Fruit fly (Drosophila melanogaster) whole organism, embryonic: Measurements from ENCODE around the gene CG17154.

Experiments used
- Abd-B ChIP-seq: fragments of 200-800 bp; sonication (Bioruptor generic); optimal IDR thresholded peaks from 2 replicates; lab custom pipeline; 2018; ENCODE audit warnings: missing biosample characterization, mild to moderate bottlenecking, missing genetic modification characterization, moderate library complexity
- Aef1 ChIP-seq: fragments of 200-800 bp; sonication (Bioruptor generic); IDR thresholded peaks from 3 replicates; pipeline ENCODE4 v1.3.6; 2022; ENCODE audit warnings: missing biosample characterization, missing genetic modification characterization
- Asciz ChIP-seq: fragments of 200-800 bp; sonication (Bioruptor generic); optimal IDR thresholded peaks from 2 replicates; lab custom pipeline; 2017; ENCODE audit warnings: missing biosample characterization, mild to moderate bottlenecking, missing genetic modification characterization, missing genetic modification reagents
- BtbVII ChIP-seq: fragments of 200-800 bp; sonication (Bioruptor generic); optimal IDR thresholded peaks from 3 replicates; lab custom pipeline; 2017; ENCODE audit warnings: missing biosample characterization, mild to moderate bottlenecking, missing genetic modification characterization
- CG10543 ChIP-seq: fragments of 200-800 bp; sonication (Bioruptor generic); optimal IDR thresholded peaks from 3 replicates; lab custom pipeline; 2017; ENCODE audit warnings: missing biosample characterization, mild to moderate bottlenecking, missing genetic modification characterization, moderate library complexity
- CG10979 ChIP-seq: fragments of 200-800 bp; sonication (Bioruptor generic); optimal IDR thresholded peaks from 2 replicates; lab custom pipeline; 2018; ENCODE audit warnings: missing biosample characterization, mild to moderate bottlenecking, missing genetic modification characterization, moderate library complexity
- CG11560 ChIP-seq: fragments of 200-800 bp; sonication (Bioruptor generic); IDR thresholded peaks from 3 replicates; pipeline ENCODE4 v1.3.6; 2022; ENCODE audit warnings: missing biosample characterization, missing genetic modification characterization
- CG13775 ChIP-seq: fragments of 200-800 bp; sonication (Bioruptor generic); optimal IDR thresholded peaks from 3 replicates; lab custom pipeline; 2017; ENCODE audit warnings: missing biosample characterization, mild to moderate bottlenecking, missing genetic modification characterization
- CG14014 ChIP-seq: fragments of 200-800 bp; sonication (Bioruptor generic); IDR thresholded peaks from 2 replicates; pipeline ENCODE4 v1.3.6; 2022; ENCODE audit warnings: missing biosample characterization, missing genetic modification characterization
- CG14441 ChIP-seq: fragments of 200-800 bp; sonication (Bioruptor generic); IDR thresholded peaks from 2 replicates; pipeline ENCODE4 v1.3.6; 2022; ENCODE audit warnings: missing biosample characterization, missing genetic modification characterization
- CG18764 ChIP-seq: fragments of 200-800 bp; sonication (Bioruptor generic); optimal IDR thresholded peaks from 3 replicates; lab custom pipeline; 2016; ENCODE audit warnings: missing biosample characterization, missing genetic modification characterization
- CG2116 ChIP-seq: fragments of 200-800 bp; sonication (Bioruptor generic); optimal IDR thresholded peaks from 3 replicates; lab custom pipeline; 2018; ENCODE audit warnings: missing biosample characterization, mild to moderate bottlenecking, missing genetic modification characterization
- CG2712 ChIP-seq: fragments of 200-800 bp; optimal IDR thresholded peaks from 3 replicates; lab custom pipeline; 2019; ENCODE audit warnings: missing biosample characterization, mild to moderate bottlenecking, missing genetic modification characterization, moderate library complexity
- CG42726 ChIP-seq: fragments of 200-800 bp; sonication (Bioruptor generic); IDR thresholded peaks from 2 replicates; pipeline ENCODE4 v1.3.6; 2022; ENCODE audit warnings: missing biosample characterization, missing genetic modification characterization; ENCODE audit not compliant: partially characterized antibody
- CG7839 ChIP-seq: fragments of 200-800 bp; sonication (Bioruptor generic); optimal IDR thresholded peaks from 3 replicates; lab custom pipeline; 2018; ENCODE audit warnings: missing biosample characterization, mild to moderate bottlenecking, missing genetic modification characterization, moderate library complexity
- CG8388 ChIP-seq: fragments of 200-800 bp; sonication (Bioruptor generic); optimal IDR thresholded peaks from 2 replicates; lab custom pipeline; 2019; ENCODE audit warnings: missing biosample characterization, mild to moderate bottlenecking, missing genetic modification characterization, moderate library complexity
- CHES-1-like ChIP-seq: fragments of 200-800 bp; sonication (Bioruptor generic); optimal IDR thresholded peaks from 2 replicates; lab custom pipeline; 2016; ENCODE audit warnings: missing biosample characterization, missing genetic modification characterization
- Chrac-16 ChIP-seq: fragments of 200-800 bp; sonication (Bioruptor generic); optimal IDR thresholded peaks from 3 replicates; lab custom pipeline; 2016; ENCODE audit warnings: missing biosample characterization, missing genetic modification characterization
- E2f2 ChIP-seq: fragments of 200-800 bp; sonication (Bioruptor generic); IDR thresholded peaks from 2 replicates; pipeline ENCODE4 v1.3.6; 2022; ENCODE audit warnings: missing biosample characterization, missing genetic modification characterization
- Gug ChIP-seq: fragments of 200-800 bp; sonication (Bioruptor generic); IDR thresholded peaks from 4 replicates; pipeline ENCODE4 v1.3.6; 2022; ENCODE audit warnings: missing biosample characterization, missing genetic modification characterization
- Hand ChIP-seq: fragments of 200-800 bp; sonication (Bioruptor generic); optimal IDR thresholded peaks from 2 replicates; lab custom pipeline; 2017; ENCODE audit warnings: mild to moderate bottlenecking, missing biosample characterization, missing genetic modification reagents, missing genetic modification characterization
- Hr78 ChIP-seq, 2 experiments: fragments of 200-800 bp in 1 of 2; fragments of >200 bp in 1 of 2; sonication (Bioruptor generic) in 1 of 2; optimal IDR thresholded peaks; 2 replicates each; lab custom pipeline; 2017 to 2019; ENCODE audit warnings: missing biosample characterization in 2 of 2, missing genetic modification characterization in 2 of 2, mild to moderate bottlenecking in 1 of 2, moderate library complexity in 1 of 2
- Opbp ChIP-seq: fragments of 200-800 bp; sonication (Bioruptor generic); IDR thresholded peaks from 3 replicates; pipeline ENCODE4 v1.3.6; 2022; ENCODE audit warnings: missing biosample characterization, missing genetic modification characterization; ENCODE audit not compliant: partially characterized antibody
- Ptx1 ChIP-seq: fragments of 200-800 bp; sonication (Bioruptor generic); IDR thresholded peaks from 2 replicates; pipeline ENCODE4 v1.3.6; 2022; ENCODE audit warnings: missing biosample characterization, missing genetic modification characterization
- Ssrp ChIP-seq: fragments of 200-800 bp; sonication (Bioruptor generic); optimal IDR thresholded peaks from 2 replicates; lab custom pipeline; 2018; ENCODE audit warnings: missing biosample characterization, mild to moderate bottlenecking, missing genetic modification characterization, moderate library complexity
- Usf ChIP-seq: fragments of 200-800 bp; sonication (Bioruptor generic); optimal IDR thresholded peaks from 2 replicates; lab custom pipeline; 2017; ENCODE audit warnings: missing genotype, missing biosample characterization, missing genetic modification characterization
- abd-A ChIP-seq: fragments of 200-800 bp; sonication (Bioruptor generic); optimal IDR thresholded peaks from 3 replicates; lab custom pipeline; 2019; ENCODE audit warnings: missing biosample characterization, mild to moderate bottlenecking, missing genetic modification characterization, moderate library complexity
- amos ChIP-seq: fragments of 200-800 bp; sonication (Bioruptor generic); IDR thresholded peaks from 2 replicates; pipeline ENCODE4 v1.3.6; 2022; ENCODE audit warnings: missing biosample characterization, missing genetic modification characterization; ENCODE audit not compliant: partially characterized antibody
- ap ChIP-seq: fragments of 200-800 bp; sonication (Bioruptor generic); IDR thresholded peaks from 2 replicates; pipeline ENCODE4 v1.3.6; 2022; ENCODE audit warnings: missing biosample characterization, missing genetic modification characterization
- caup ChIP-seq: fragments of 200-800 bp; sonication (Bioruptor generic); optimal IDR thresholded peaks from 3 replicates; lab custom pipeline; 2017; ENCODE audit warnings: missing biosample characterization, mild to moderate bottlenecking, missing genetic modification characterization, moderate library complexity; ENCODE audit not compliant: severe bottlenecking
- esg ChIP-seq: fragments of 200-800 bp; sonication (Bioruptor generic); conservative IDR thresholded peaks from 2 replicates; pipeline ENCODE4 v1.3.6; 2022; ENCODE audit warnings: missing biosample characterization, missing genetic modification characterization
- fd64A ChIP-seq: fragments of 200-800 bp; sonication (Bioruptor generic); optimal IDR thresholded peaks from 3 replicates; lab custom pipeline; 2018; ENCODE audit warnings: missing biosample characterization, mild to moderate bottlenecking, missing genetic modification characterization
- gce ChIP-seq: fragments of 200-800 bp; sonication (Bioruptor generic); IDR thresholded peaks from 3 replicates; pipeline ENCODE4 v1.3.6; 2022; ENCODE audit warnings: missing biosample characterization, missing genetic modification characterization
- gcm ChIP-seq: fragments of 200-800 bp; sonication (Bioruptor generic); optimal IDR thresholded peaks from 2 replicates; lab custom pipeline; 2019; ENCODE audit warnings: missing biosample characterization, mild to moderate bottlenecking, missing genetic modification characterization, moderate library complexity
- grn ChIP-seq: fragments of 200-800 bp; sonication (Bioruptor generic); optimal IDR thresholded peaks from 3 replicates; lab custom pipeline; 2017; ENCODE audit warnings: missing biosample characterization, missing genetic modification characterization
- her ChIP-seq: fragments of 200-800 bp; sonication (Bioruptor generic); optimal IDR thresholded peaks from 2 replicates; lab custom pipeline; 2016; ENCODE audit warnings: missing biosample characterization, missing genetic modification characterization
- hkb ChIP-seq, 2 experiments: fragments of 200-800 bp in 1 of 2; fragments of >200 bp in 1 of 2; sonication (Bioruptor generic) in 1 of 2; IDR thresholded peaks in 1 of 2; optimal IDR thresholded peaks in 1 of 2; 2 replicates each; pipeline versions ENCODE4 v1.3.6 to Lab custom; 2017 to 2022; ENCODE audit warnings: missing biosample characterization in 1 of 2, missing genetic modification characterization in 1 of 2
- lbe ChIP-seq: fragments of 200-800 bp; sonication (Bioruptor generic); optimal IDR thresholded peaks from 2 replicates; lab custom pipeline; 2016; ENCODE audit warnings: missing biosample characterization, mild to moderate bottlenecking, missing genetic modification characterization
- onecut ChIP-seq: fragments of 200-800 bp; sonication (Bioruptor generic); IDR thresholded peaks from 2 replicates; pipeline ENCODE4 v1.3.6; 2022; ENCODE audit warnings: missing biosample characterization, missing genetic modification characterization
- org-1 ChIP-seq: fragments of 200-800 bp; sonication (Bioruptor generic); optimal IDR thresholded peaks from 2 replicates; lab custom pipeline; 2017; ENCODE audit warnings: missing biosample characterization, missing genetic modification characterization
- p53 ChIP-seq: fragments of 200-800 bp; sonication (Bioruptor generic); optimal IDR thresholded peaks from 2 replicates; lab custom pipeline; 2016; ENCODE audit warnings: missing biosample characterization, missing genetic modification characterization
- pho ChIP-seq: fragments of 200-800 bp; sonication (Bioruptor generic); optimal IDR thresholded peaks from 2 replicates; lab custom pipeline; 2016; ENCODE audit warnings: missing biosample characterization, missing genetic modification characterization
- pnt ChIP-seq: fragments of 200-800 bp; sonication (Bioruptor generic); optimal IDR thresholded peaks from 3 replicates; lab custom pipeline; 2016; ENCODE audit warnings: missing biosample characterization, missing genetic modification characterization
- repo ChIP-seq: fragments of 200-800 bp; sonication (Bioruptor generic); optimal IDR thresholded peaks from 2 replicates; lab custom pipeline; 2016; ENCODE audit warnings: missing biosample characterization, missing genetic modification characterization
- sens-2 ChIP-seq: fragments of 200-800 bp; sonication (Bioruptor generic); IDR thresholded peaks from 2 replicates; pipeline ENCODE4 v1.3.6; 2022; ENCODE audit warnings: missing biosample characterization, missing genetic modification characterization
- sug ChIP-seq: fragments of 200-800 bp; optimal IDR thresholded peaks from 2 replicates; lab custom pipeline; 2019; ENCODE audit warnings: missing biosample characterization, mild to moderate bottlenecking, missing genetic modification characterization, moderate library complexity
- trh ChIP-seq: fragments of 200-800 bp; sonication (Bioruptor generic); optimal IDR thresholded peaks from 2 replicates; lab custom pipeline; 2016; ENCODE audit warnings: missing biosample characterization, missing genetic modification characterization

The CG17154 gene

DNA sequence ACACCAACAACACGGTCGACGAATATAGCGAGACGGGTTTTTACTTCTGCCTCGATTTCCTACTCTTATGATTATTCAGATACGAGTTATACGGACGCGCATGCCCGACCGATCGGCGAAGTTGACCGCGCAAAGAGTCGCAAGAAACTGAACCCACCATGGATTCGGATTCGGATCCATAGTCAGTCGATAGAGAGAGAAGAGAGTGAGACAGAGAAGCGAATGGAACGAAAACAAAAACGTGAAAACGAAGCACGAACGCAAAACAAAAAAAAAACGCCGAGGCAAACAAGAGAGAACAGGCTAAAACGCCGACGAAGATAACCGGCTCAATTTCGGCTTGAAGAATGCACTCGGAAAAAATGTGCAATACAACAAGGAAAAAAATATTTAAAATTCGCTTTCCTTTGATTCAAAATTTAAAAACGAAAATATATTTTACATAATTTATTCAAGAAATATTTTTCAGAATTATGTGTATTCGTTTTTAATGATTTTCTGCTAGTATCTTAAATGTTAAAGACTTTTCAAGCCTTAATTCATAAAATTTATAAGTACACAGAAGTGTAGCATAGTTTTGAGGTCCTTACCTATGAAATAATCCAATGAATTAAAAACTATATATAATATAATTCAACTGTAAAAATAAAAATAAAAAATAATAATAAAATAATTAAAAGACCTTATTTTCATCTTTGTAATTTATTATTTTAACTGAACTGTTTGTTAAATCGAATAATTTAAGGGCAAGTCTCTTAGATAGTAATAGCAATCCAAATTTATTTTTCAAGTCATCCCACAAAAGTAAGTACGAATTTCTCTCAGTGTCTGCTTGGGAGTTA is 6.5 kb upstream of the CG17154 start, which contains the start of gene Sema5c (continued):
- TF ChIP-seq amos (GFP tag; lab: Robert Waterston, UW) = no peak; the same call in 1 of the 2 replicates
- TF ChIP-seq ap (GFP tag; lab: Robert Waterston, UW) = 0 out of 2 replicates have a peak, but pooled peaks have one; percentile 4
- TF ChIP-seq her (GFP tag; lab: Kevin White, UChicago) = peak; percentile 6
- TF ChIP-seq esg (GFP tag; lab: Robert Waterston, UW) = peak; percentile 49
- peak; percentile 31 for TF ChIP-seq sug (tag; lab: Kevin White, UChicago)
- TF ChIP-seq Opbp (GFP tag; lab: Robert Waterston, UW) = peak; percentile 50; the same call in 2 of the 3 replicates
- TF ChIP-seq Gug (GFP tag; lab: Robert Waterston, UW) = peak; percentile 53; the same call in 1 of the 4 replicates
- peak; percentile 30 for TF ChIP-seq org-1 (GFP tag; lab: Kevin White, UChicago)
- TF ChIP-seq CG10979 = peak; percentile 83
- TF ChIP-seq caup (GFP tag; lab: Kevin White, UChicago) = peak; percentile 44
- peak; percentile 77 for TF ChIP-seq CG7839 (tag; lab: Kevin White, UChicago)
- TF ChIP-seq CHES-1-like (GFP tag; lab: Kevin White, UChicago) = peak; percentile 20
- peak; percentile 47 for TF ChIP-seq lbe (GFP tag; lab: Kevin White, UChicago)
- TF ChIP-seq repo (GFP tag; lab: Kevin White, UChicago) = no peak
- TF ChIP-seq CG42726 (GFP tag; lab: Robert Waterston, UW) = no peak
- TF ChIP-seq CG2712 (tag; lab: Kevin White, UChicago) = peak; percentile 85
- peak; percentile 61 for TF ChIP-seq Asciz (GFP tag; lab: Kevin White, UChicago)
- peak; percentile 54 for TF ChIP-seq Ptx1 (GFP tag; lab: Robert Waterston, UW)
- TF ChIP-seq CG8388 (GFP tag; lab: Kevin White, UChicago) = peak; percentile 74
- no peak for TF ChIP-seq pho (GFP tag; lab: Kevin White, UChicago)
- no peak; the same call in 2 of the 3 replicates for TF ChIP-seq gce
- peak; percentile 52 for TF ChIP-seq Chrac-16 (GFP tag; lab: Kevin White, UChicago)
- TF ChIP-seq grn (GFP tag; lab: Kevin White, UChicago) = peak; percentile 87
- no peak for TF ChIP-seq CG11560 (tag; lab: Robert Waterston, UW)
- TF ChIP-seq CG14441 (GFP tag; lab: Robert Waterston, UW) = peak; percentile 56
- TF ChIP-seq CG14014 = peak; percentile 42; the same call in 1 of the 2 replicates
- peak; percentile 36 for TF ChIP-seq CG2116 (GFP tag; lab: Kevin White, UChicago)
- TF ChIP-seq Hand (GFP tag; lab: Kevin White, UChicago) = peak; percentile 34
- TF ChIP-seq Abd-B (GFP tag; lab: Kevin White, UChicago) = peak; percentile 57
- TF ChIP-seq Aef1 (GFP tag; lab: Robert Waterston, UW) = peak; percentile 58
- TF ChIP-seq hkb (optimal IDR thresholded peaks at IDR 0.05; lab: Kevin White, UChicago) = no peak
- 0 out of 2 replicates have a peak, but pooled peaks have one; percentile 15 for TF ChIP-seq hkb (GFP tag; IDR thresholded peaks at IDR 0.05; lab: Robert Waterston, UW)
- peak; percentile 27 for TF ChIP-seq onecut (GFP tag; lab: Robert Waterston, UW)
- TF ChIP-seq sens-2 (GFP tag; lab: Robert Waterston, UW) = peak; percentile 30; the same call in 1 of the 2 replicates
- TF ChIP-seq abd-A (tag; lab: Kevin White, UChicago) = peak; percentile 43
- TF ChIP-seq trh (GFP tag; lab: Kevin White, UChicago) = peak; percentile 57
- TF ChIP-seq pnt (GFP tag; lab: Kevin White, UChicago) = peak; percentile 41
- TF ChIP-seq Hr78 (GFP tag; optimal IDR thresholded peaks at IDR 0.05; lab: Kevin White, UChicago) = no peak
- peak; percentile 76 for TF ChIP-seq Usf (GFP tag; lab: Kevin White, UChicago)
- TF ChIP-seq CG18764 (GFP tag; lab: Kevin White, UChicago) = no peak
- TF ChIP-seq p53 (GFP tag; lab: Kevin White, UChicago) = peak; percentile 22
- TF ChIP-seq CG13775 (GFP tag; lab: Kevin White, UChicago) = peak; percentile 87
- peak; percentile 84 for TF ChIP-seq Ssrp (tag; lab: Kevin White, UChicago)
- TF ChIP-seq fd64A (GFP tag; lab: Kevin White, UChicago) = peak; percentile 30
- peak; percentile 67 for TF ChIP-seq gcm (GFP tag; lab: Kevin White, UChicago)
- TF ChIP-seq E2f2 = no peak; the same call in 1 of the 2 replicates
- TF ChIP-seq BtbVII (GFP tag; lab: Kevin White, UChicago) = peak; percentile 67
- peak; percentile 25 for TF ChIP-seq CG10543 (GFP tag; lab: Kevin White, UChicago)
